Worm (Caenorhabditis elegans) whole organism, young adult: ENCODE measurements around the gene C23H5.11.

ENCODE experiments used
- C17E4.6 ChIP-seq: fragments of 200-800 bp; sonication (Bioruptor generic); IDR thresholded peaks from 2 replicates; pipeline ENCODE4 v1.3.6; 2022; ENCODE audit warnings: missing genetic modification reagents, missing genetic modification characterization, missing compliant biosample characterization
- K12H6.12 ChIP-seq: fragments of 200-800 bp; sonication (Bioruptor generic); optimal IDR thresholded peaks from 2 replicates; lab custom pipeline; 2018; ENCODE audit warnings: mild to moderate bottlenecking, missing genetic modification characterization, missing compliant biosample characterization
- T07F8.4 ChIP-seq: sonication (generic microtip); optimal IDR thresholded peaks from 2 replicates; lab custom pipeline; 2016; ENCODE audit warnings: mild to moderate bottlenecking, missing genetic modification characterization, moderate library complexity, missing compliant biosample characterization
- Y67H2A.10 ChIP-seq: fragments of 200-800 bp; sonication (Bioruptor generic); conservative IDR thresholded peaks from 2 replicates; pipeline ENCODE4 v1.3.6; 2022; ENCODE audit warnings: missing genetic modification reagents, missing genetic modification characterization, missing compliant biosample characterization
- Y79H2A.3 ChIP-seq: fragments of 200-800 bp; sonication (Bioruptor generic); conservative IDR thresholded peaks from 2 replicates; pipeline ENCODE4 v1.3.6; 2022; ENCODE audit warnings: missing genetic modification reagents, missing genetic modification characterization, missing compliant biosample characterization
- Y95B8A.8 ChIP-seq: fragments of 200-800 bp; sonication (Bioruptor generic); IDR thresholded peaks from 2 replicates; pipeline ENCODE4 v1.3.6; 2022; ENCODE audit warnings: missing genetic modification reagents, missing genetic modification characterization, missing compliant biosample characterization
- ZK185.1 ChIP-seq: sonication (generic microtip); optimal IDR thresholded peaks from 2 replicates; lab custom pipeline; 2016; ENCODE audit warnings: mild to moderate bottlenecking, missing genetic modification characterization, missing compliant biosample characterization; ENCODE audit not compliant: poor library complexity, severe bottlenecking
- aptf-2 ChIP-seq: fragments of 200-800 bp; sonication (Bioruptor generic); conservative IDR thresholded peaks from 2 replicates; pipeline ENCODE4 v1.3.6; 2022; ENCODE audit warnings: missing genetic modification reagents, missing genetic modification characterization, missing compliant biosample characterization
- aptf-3 ChIP-seq: fragments of 200-800 bp; sonication (Bioruptor generic); IDR thresholded peaks from 2 replicates; pipeline ENCODE4 v1.3.6; 2022; ENCODE audit warnings: missing genetic modification characterization, missing compliant biosample characterization
- attf-6 ChIP-seq: fragments of 200-800 bp; sonication (Bioruptor generic); IDR thresholded peaks from 2 replicates; pipeline ENCODE4 v1.3.6; 2022; ENCODE audit warnings: missing genetic modification reagents, missing genetic modification characterization, missing compliant biosample characterization
- bed-1 ChIP-seq: fragments of 200-800 bp; sonication (Bioruptor generic); IDR thresholded peaks from 2 replicates; pipeline ENCODE4 v1.3.6; 2022; ENCODE audit warnings: missing genetic modification reagents, missing genetic modification characterization, missing compliant biosample characterization
- ceh-27 ChIP-seq: fragments of 200-800 bp; sonication (Bioruptor generic); optimal IDR thresholded peaks from 2 replicates; lab custom pipeline; 2018; ENCODE audit warnings: mild to moderate bottlenecking, missing genetic modification characterization, moderate library complexity, missing compliant biosample characterization
- ceh-91 ChIP-seq: fragments of 200-800 bp; sonication (Bioruptor generic); IDR thresholded peaks from 2 replicates; pipeline ENCODE4 v1.3.6; 2022; ENCODE audit warnings: missing genetic modification reagents, missing genetic modification characterization, missing compliant biosample characterization
- chd-7 ChIP-seq: sonication (generic microtip); optimal IDR thresholded peaks from 2 replicates; lab custom pipeline; 2016; ENCODE audit warnings: mild to moderate bottlenecking, missing genetic modification characterization, moderate library complexity, missing compliant biosample characterization
- efl-1 ChIP-seq: fragments of 150-350 bp; optimal IDR thresholded peaks from 2 replicates; lab custom pipeline; 2014; ENCODE audit warnings: missing biosample characterization, missing genetic modification reagents, missing genetic modification characterization
- ets-4 ChIP-seq: fragments of 200-800 bp; sonication (Bioruptor generic); optimal IDR thresholded peaks from 2 replicates; lab custom pipeline; 2018; ENCODE audit warnings: mild to moderate bottlenecking, missing genetic modification characterization, missing compliant biosample characterization
- fkh-3 ChIP-seq: sonication (generic microtip); optimal IDR thresholded peaks from 2 replicates; lab custom pipeline; 2016; ENCODE audit warnings: mild to moderate bottlenecking, missing genetic modification characterization, missing compliant biosample characterization
- hmg-1.2 ChIP-seq: fragments of 200-800 bp; sonication (Bioruptor generic); IDR thresholded peaks from 2 replicates; pipeline ENCODE4 v1.3.6; 2022; ENCODE audit warnings: missing genetic modification reagents, missing genetic modification characterization, missing compliant biosample characterization
- let-526 ChIP-seq: fragments of 200-800 bp; sonication (Bioruptor generic); IDR thresholded peaks from 2 replicates; pipeline ENCODE4 v1.3.6; 2022; ENCODE audit warnings: missing genetic modification reagents, missing genetic modification characterization, missing compliant biosample characterization
- lin-26 ChIP-seq: fragments of 200-800 bp; sonication (Bioruptor generic); IDR thresholded peaks from 2 replicates; pipeline ENCODE4 v1.3.6; 2022; ENCODE audit warnings: missing genetic modification reagents, missing genetic modification characterization, missing compliant biosample characterization
- mel-28 ChIP-seq: sonication (generic microtip); optimal IDR thresholded peaks from 2 replicates; lab custom pipeline; 2016; ENCODE audit warnings: borderline replicate concordance, mild to moderate bottlenecking, missing genetic modification characterization, missing compliant biosample characterization
- nfyb-1 ChIP-seq: fragments of 200-800 bp; sonication (Bioruptor generic); IDR thresholded peaks from 2 replicates; pipeline ENCODE4 v1.3.6; 2022; ENCODE audit warnings: missing genetic modification reagents, missing genetic modification characterization, missing compliant biosample characterization
- nhr-120 ChIP-seq: fragments of 200-800 bp; sonication (Bioruptor generic); IDR thresholded peaks from 2 replicates; pipeline ENCODE4 v1.3.6; 2022; ENCODE audit warnings: missing genetic modification characterization, missing compliant biosample characterization
- nhr-179 ChIP-seq: sonication (generic microtip); optimal IDR thresholded peaks from 2 replicates; lab custom pipeline; 2016; ENCODE audit warnings: mild to moderate bottlenecking, missing genetic modification characterization, missing compliant biosample characterization
- nhr-80 ChIP-seq: sonication (generic microtip); optimal IDR thresholded peaks from 2 replicates; lab custom pipeline; 2016; ENCODE audit warnings: missing genetic modification characterization, missing compliant biosample characterization
- nhr-90 ChIP-seq: sonication (generic microtip); optimal IDR thresholded peaks from 2 replicates; lab custom pipeline; 2016; ENCODE audit warnings: missing genotype, mild to moderate bottlenecking, missing genetic modification characterization, missing compliant biosample characterization
- rcor-1 ChIP-seq: fragments of 200-800 bp; sonication (Bioruptor generic); IDR thresholded peaks from 2 replicates; pipeline ENCODE4 v1.3.6; 2022; ENCODE audit warnings: missing genetic modification reagents, missing genetic modification characterization, missing compliant biosample characterization
- repo-1 ChIP-seq: sonication (generic microtip); optimal IDR thresholded peaks from 2 replicates; lab custom pipeline; 2017; ENCODE audit warnings: mild to moderate bottlenecking, missing genetic modification characterization, missing compliant biosample characterization
- rpc-1 ChIP-seq, 2 experiments: fragments of 150-350 bp in 1 of 2; sonication (generic microtip) in 1 of 2; optimal IDR thresholded peaks; 2 replicates each; lab custom pipeline; 2014 to 2018; ENCODE audit warnings: missing biosample characterization in 1 of 2, missing genetic modification characterization in 1 of 2, missing genetic modification reagents in 1 of 2, missing genotype in 1 of 2
- sdz-38 ChIP-seq: sonication (generic microtip); optimal IDR thresholded peaks from 2 replicates; lab custom pipeline; 2016; ENCODE audit warnings: missing genotype, missing genetic modification characterization, missing compliant biosample characterization
- snpc-4 ChIP-seq, 5 experiments: fragments of 150-350 bp in 1 of 5; sonication (generic microtip) in 4 of 5; optimal IDR thresholded peaks; 2 replicates each; lab custom pipeline; 2014 to 2018; ENCODE audit warnings: missing genetic modification characterization in 5 of 5, missing biosample characterization in 3 of 5, antibody characterized with exemption in 2 of 5, mild to moderate bottlenecking in 2 of 5, missing compliant biosample characterization in 2 of 5, missing genotype in 2 of 5, moderate library complexity in 2 of 5, missing genetic modification reagents in 1 of 5
- zfh-2 ChIP-seq: fragments of 200-800 bp; sonication (Bioruptor generic); conservative IDR thresholded peaks from 2 replicates; pipeline ENCODE4 v1.3.6; 2022; ENCODE audit warnings: missing genetic modification reagents, missing genetic modification characterization, missing compliant biosample characterization
- ztf-26 ChIP-seq: sonication (generic microtip); optimal IDR thresholded peaks from 2 replicates; lab custom pipeline; 2017; ENCODE audit warnings: missing genetic modification characterization, missing compliant biosample characterization
- ztf-3 ChIP-seq: fragments of 200-800 bp; sonication (Bioruptor generic); optimal IDR thresholded peaks from 2 replicates; lab custom pipeline; 2018; ENCODE audit warnings: mild to moderate bottlenecking, missing genetic modification characterization, missing compliant biosample characterization

C23H5.11 gene

ce11 chrIV:2080340-2080739 lies 19.3 kb downstream of the C23H5.11 start:
- TF ChIP-seq K12H6.12 (tag; lab: Kevin White, UChicago) (no peak), aptf-2 (no peak), ets-4 (GFP tag; lab: Kevin White, UChicago) (no peak), ceh-27 (GFP tag; lab: Kevin White, UChicago) (no peak), aptf-3 (no peak), Y67H2A.10 (GFP tag; lab: Robert Waterston, UW) (no peak), bed-1 (GFP tag; lab: Robert Waterston, UW) (no peak), chd-7 (tag; lab: Kevin White, UChicago) (no peak)

- no peak for TF ChIP-seq ZK185.1 (tag; lab: Kevin White, UChicago)
- TF ChIP-seq snpc-4 (GFP tag; optimal IDR thresholded peaks at IDR 0.05; lab: Kevin White, UChicago): no peak
- peak in 3 of 4 experiments; percentile 21 to 57 (median 28) for TF ChIP-seq snpc-4 (tag; optimal IDR thresholded peaks at IDR 0.05; lab: Kevin White, UChicago)
- no peak for TF ChIP-seq nhr-90 (tag; lab: Kevin White, UChicago)
Measured at ce11 chrIV:2077159-2077835, 22.4 kb downstream of the C23H5.11 start.

- TF ChIP-seq attf-6 (GFP tag; lab: Robert Waterston, UW) (no peak), Y95B8A.8 (GFP tag; lab: Robert Waterston, UW) (no peak), nfyb-1 (GFP tag; lab: Robert Waterston, UW) (no peak), rcor-1 (GFP tag; lab: Robert Waterston, UW) (no peak), C17E4.6 (GFP tag; lab: Robert Waterston, UW) (no peak), hmg-1.2 (GFP tag; lab: Robert Waterston, UW) (no peak), rpc-1 (optimal IDR thresholded peaks at IDR 0.05; lab: Kevin White, UChicago) (no peak), rpc-1 (tag; optimal IDR thresholded peaks at IDR 0.05; lab: Kevin White, UChicago) (no peak), nhr-80 (tag; lab: Kevin White, UChicago) (no peak), let-526 (GFP tag; lab: Robert Waterston, UW) (no peak), mel-28 (tag; lab: Kevin White, UChicago) (no peak), ztf-3 (no peak), Y79H2A.3 (GFP tag; lab: Robert Waterston, UW) (no peak)
Measured at ce11 chrIV:2065895-2066294, 33.8 kb downstream of the C23H5.11 start, which contains the start of gene arrd-26. Gene arrd-26 (plus strand): TSS chrIV:2066195.

ce11 chrIV:2059011-2059410 lies 40.7 kb downstream of the C23H5.11 start, which contains the start of gene R05C11.2:
Gene R05C11.2 (minus strand): TSS chrIV:2059111.
- no peak for TF ChIP-seq lin-26 (GFP tag; lab: Robert Waterston, UW)
- no peak for TF ChIP-seq repo-1 (tag; lab: Kevin White, UChicago)
- no peak for TF ChIP-seq sdz-38
- TF ChIP-seq T07F8.4 (tag; lab: Kevin White, UChicago): no peak
- TF ChIP-seq nhr-179 (tag; lab: Kevin White, UChicago): no peak
- no peak for TF ChIP-seq zfh-2
- TF ChIP-seq ztf-26 (tag; lab: Kevin White, UChicago): no peak
- TF ChIP-seq nhr-120: no peak
- no peak for TF ChIP-seq ceh-91 (GFP tag; lab: Robert Waterston, UW)
- no peak for TF ChIP-seq let-526 (GFP tag; lab: Robert Waterston, UW)
- TF ChIP-seq efl-1: no peak
- no peak for TF ChIP-seq aptf-3
- no peak for TF ChIP-seq fkh-3 (tag; lab: Kevin White, UChicago)
- TF ChIP-seq, all 124 proteins: peak for 0
